Worm (Caenorhabditis elegans): ENCODE data around the gene F55C5.17.

Gene F55C5.17

DNA sequence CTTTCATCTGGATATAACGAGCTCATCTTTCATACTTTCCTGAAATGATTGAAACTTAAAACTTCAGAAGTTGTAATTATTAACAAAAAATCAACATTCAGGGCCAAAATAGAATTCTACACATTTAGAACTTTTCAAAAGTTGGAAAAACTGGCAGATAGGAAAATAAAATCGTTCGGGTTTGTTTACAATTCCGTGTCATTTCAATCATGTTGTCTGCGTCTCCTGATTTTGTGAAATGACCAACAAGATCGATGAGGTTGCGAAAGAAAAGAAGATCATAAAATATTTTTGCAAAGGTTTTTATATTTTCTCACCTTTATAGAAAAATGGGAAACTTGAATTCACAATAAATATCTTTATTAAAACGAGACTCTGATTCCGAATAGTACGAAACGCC, 13.8 kb upstream of the F55C5.17 start, which contains the start of gene rskd-1:
Gene rskd-1 (minus strand): TSS at position 39 of the 400 bp plus-strand sequence.
- TF ChIP-seq nhr-25 (tag; optimal IDR thresholded peaks at IDR 0.05) (peak; percentile 53), skn-1 (tag; optimal IDR thresholded peaks at IDR 0.05) (no peak), C34F6.9 (tag; optimal IDR thresholded peaks at IDR 0.05) (peak; percentile 27), mab-5 (tag; optimal IDR thresholded peaks at IDR 0.05) (no peak), crh-2 (tag; optimal IDR thresholded peaks at IDR 0.05) (peak; percentile 35), lin-13 (GFP tag; optimal IDR thresholded peaks at IDR 0.05) (peak; percentile 10), Y55F3AM.14 (GFP tag; optimal IDR thresholded peaks at IDR 0.05) (no peak), nhr-129 (tag; optimal IDR thresholded peaks at IDR 0.05) (no peak), blmp-1 (tag; optimal IDR thresholded peaks at IDR 0.05; ENCODE audit: insufficient read depth) (no peak), nhr-21 (tag; optimal IDR thresholded peaks at IDR 0.05) (no peak), ztf-4 (tag; optimal IDR thresholded peaks at IDR 0.05) (no peak), fos-1 (tag; optimal IDR thresholded peaks at IDR 0.05) (peak; percentile 2), lsy-2 (tag; optimal IDR thresholded peaks at IDR 0.05) (peak in 1 of 2 experiments; percentile 35), R02D3.7 (tag; optimal IDR thresholded peaks at IDR 0.05) (no peak)

DNA sequence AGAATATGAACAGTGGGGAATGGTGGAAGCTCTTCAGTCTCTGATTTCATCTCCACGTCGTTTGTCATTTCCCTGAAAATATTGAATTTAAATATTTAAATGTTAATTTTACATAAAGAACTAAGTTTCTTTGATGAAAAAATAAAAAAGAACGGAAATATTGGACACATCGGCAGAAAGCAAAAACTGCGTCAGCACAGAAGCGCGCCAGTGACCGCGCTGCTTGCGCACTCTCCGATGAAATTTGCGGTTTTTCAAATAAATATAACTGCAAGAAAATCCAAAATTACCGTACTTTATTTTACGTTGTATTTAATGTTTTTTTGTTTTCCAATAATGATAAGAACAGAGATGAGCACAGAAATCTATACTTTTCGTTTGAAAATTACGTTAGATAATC, 10.8 kb upstream of the F55C5.17 start, which contains the start of the genes srpa-68 and srh-16:
Gene srpa-68 (minus strand): TSS at position 72 of the 400 bp plus-strand sequence.
Gene srh-16 (plus strand): TSS at position 275 of the 400 bp plus-strand sequence.
- no peak for TF ChIP-seq elt-1 (tag; optimal IDR thresholded peaks at IDR 0.05)
- TF ChIP-seq ama-1 (optimal IDR thresholded peaks at IDR 0.05): peak; percentile 41
- TF ChIP-seq lin-39 (tag; optimal IDR thresholded peaks at IDR 0.05): no peak
- TF ChIP-seq lsy-2 (tag; optimal IDR thresholded peaks at IDR 0.05): peak; percentile 90 to 95
- TF ChIP-seq ceh-82 (tag; optimal IDR thresholded peaks at IDR 0.05): peak; percentile 53
- no peak for TF ChIP-seq aly-2 (tag; optimal IDR thresholded peaks at IDR 0.05)
- peak; percentile 91 for TF ChIP-seq crh-2 (tag; optimal IDR thresholded peaks at IDR 0.05)
- peak; percentile 77 for TF ChIP-seq R02D3.7 (tag; optimal IDR thresholded peaks at IDR 0.05)
- peak; percentile 47 for TF ChIP-seq blmp-1 (tag; optimal IDR thresholded peaks at IDR 0.05; ENCODE audit: insufficient read depth)
- TF ChIP-seq fos-1 (tag; optimal IDR thresholded peaks at IDR 0.05): peak; percentile 69
- TF ChIP-seq egl-27 (tag; optimal IDR thresholded peaks at IDR 0.05): peak; percentile 65
- peak; percentile 95 for TF ChIP-seq sma-9 (GFP tag; optimal IDR thresholded peaks at IDR 0.05)
- TF ChIP-seq sma-9 (tag; optimal IDR thresholded peaks at IDR 0.05): no peak
- TF ChIP-seq ztf-4 (tag; optimal IDR thresholded peaks at IDR 0.05): peak; percentile 61
- TF ChIP-seq unc-55 (GFP tag; optimal IDR thresholded peaks at IDR 0.05): peak; percentile 95
- no peak for TF ChIP-seq alr-1 (tag; optimal IDR thresholded peaks at IDR 0.05)
- no peak for TF ChIP-seq nhr-23 (tag; optimal IDR thresholded peaks at IDR 0.05)
- no peak for TF ChIP-seq mbf-1 (tag; optimal IDR thresholded peaks at IDR 0.05)
- TF ChIP-seq zag-1 (tag; optimal IDR thresholded peaks at IDR 0.05): peak; percentile 37
- peak; percentile 79 for TF ChIP-seq nhr-21 (tag; optimal IDR thresholded peaks at IDR 0.05)
- no peak for TF ChIP-seq skn-1 (tag; optimal IDR thresholded peaks at IDR 0.05)
- TF ChIP-seq dmd-4 (tag; optimal IDR thresholded peaks at IDR 0.05): peak; percentile 45
- TF ChIP-seq sma-3 (GFP tag; optimal IDR thresholded peaks at IDR 0.05): peak; percentile 90
- no peak for TF ChIP-seq nhr-77 (tag; optimal IDR thresholded peaks at IDR 0.05)
- TF ChIP-seq ZK546.5 (tag; optimal IDR thresholded peaks at IDR 0.05): peak; percentile 26
- TF ChIP-seq mab-5 (tag; optimal IDR thresholded peaks at IDR 0.05): peak; percentile 93
- peak; percentile 88 for TF ChIP-seq F13H6.1 (tag; optimal IDR thresholded peaks at IDR 0.05)
- TF ChIP-seq sem-4 (tag; optimal IDR thresholded peaks at IDR 0.05): peak; percentile 83
- TF ChIP-seq elt-3 (tag; optimal IDR thresholded peaks at IDR 0.05): no peak
- no peak for TF ChIP-seq mdl-1 (tag; optimal IDR thresholded peaks at IDR 0.05)
- TF ChIP-seq nhr-25 (tag; optimal IDR thresholded peaks at IDR 0.05): peak; percentile 88
- no peak for TF ChIP-seq ztf-11 (tag; optimal IDR thresholded peaks at IDR 0.05)
- TF ChIP-seq unc-62 (GFP tag; optimal IDR thresholded peaks at IDR 0.05): peak; percentile 43
- TF ChIP-seq snpc-4 (tag; optimal IDR thresholded peaks at IDR 0.05): peak; percentile 74
- TF ChIP-seq Y55F3AM.14 (GFP tag; optimal IDR thresholded peaks at IDR 0.05): peak; percentile 22
- TF ChIP-seq gmeb-1 (tag; optimal IDR thresholded peaks at IDR 0.05): peak; percentile 99
- TF ChIP-seq nhr-129 (tag; optimal IDR thresholded peaks at IDR 0.05): peak; percentile 56
- TF ChIP-seq unc-39 (tag; optimal IDR thresholded peaks at IDR 0.05): no peak
- peak; percentile 70 for TF ChIP-seq nhr-10 (tag; optimal IDR thresholded peaks at IDR 0.05)
- TF ChIP-seq C34F6.9 (tag; optimal IDR thresholded peaks at IDR 0.05): peak; percentile 91
- TF ChIP-seq nhr-11 (tag; optimal IDR thresholded peaks at IDR 0.05): no peak
- peak; percentile 75 for TF ChIP-seq ceh-16 (tag; optimal IDR thresholded peaks at IDR 0.05)
- TF ChIP-seq nhr-6 (tag; optimal IDR thresholded peaks at IDR 0.05): no peak
- peak; percentile 81 for TF ChIP-seq lin-13 (GFP tag; optimal IDR thresholded peaks at IDR 0.05)
- TF ChIP-seq nhr-12 (tag; optimal IDR thresholded peaks at IDR 0.05): no peak
- TF ChIP-seq ztf-1 (GFP tag; conservative IDR thresholded peaks at IDR 0.05): no peak
- peak; percentile 56 for TF ChIP-seq nhr-237 (tag; optimal IDR thresholded peaks at IDR 0.05)
- TF ChIP-seq lin-11 (tag; optimal IDR thresholded peaks at IDR 0.05): peak; percentile 81

Data from whole organism, L2 larva.